Worm (Caenorhabditis elegans): ENCODE results near the gene F47B10.3.
A peak's percentile ranks its signal among the peaks of the same experiment; 100 is the strongest.

F47B10.3 gene

DNA sequence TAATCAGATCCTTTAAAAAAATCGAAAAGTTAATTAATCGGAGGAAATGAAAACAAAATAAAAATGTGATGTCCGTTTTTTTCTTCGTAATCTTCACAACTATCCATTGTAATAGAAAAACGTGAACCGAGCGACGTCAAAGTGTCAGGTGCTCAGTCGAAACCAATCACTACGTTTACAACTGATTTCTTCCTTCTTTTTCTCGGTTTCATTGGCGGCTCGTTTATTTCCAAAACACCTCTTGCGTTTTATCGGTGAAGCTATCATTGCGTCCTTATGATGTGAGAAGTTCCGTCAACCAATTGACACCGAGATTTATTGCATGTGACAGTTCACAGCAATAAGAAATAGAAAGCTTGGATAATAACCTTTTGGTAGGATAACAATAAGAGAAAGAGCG lies 38.7 kb upstream of the F47B10.3 start:
- TF ChIP-seq ceh-44 (GFP tag; IDR thresholded peaks at IDR 0.05) (no peak), F26F4.8 (GFP tag; conservative IDR thresholded peaks at IDR 0.05) (no peak), daf-16 (GFP tag; optimal IDR thresholded peaks at IDR 0.05) (peak in 1 of 2 experiments; percentile 84), daf-16 (tag; optimal IDR thresholded peaks at IDR 0.05) (no peak), Y75B8A.6 (GFP tag; IDR thresholded peaks at IDR 0.05) (no peak), nhr-11 (tag; optimal IDR thresholded peaks at IDR 0.05) (peak; percentile 48), mdt-29 (GFP tag; IDR thresholded peaks at IDR 0.05) (no peak)

DNA sequence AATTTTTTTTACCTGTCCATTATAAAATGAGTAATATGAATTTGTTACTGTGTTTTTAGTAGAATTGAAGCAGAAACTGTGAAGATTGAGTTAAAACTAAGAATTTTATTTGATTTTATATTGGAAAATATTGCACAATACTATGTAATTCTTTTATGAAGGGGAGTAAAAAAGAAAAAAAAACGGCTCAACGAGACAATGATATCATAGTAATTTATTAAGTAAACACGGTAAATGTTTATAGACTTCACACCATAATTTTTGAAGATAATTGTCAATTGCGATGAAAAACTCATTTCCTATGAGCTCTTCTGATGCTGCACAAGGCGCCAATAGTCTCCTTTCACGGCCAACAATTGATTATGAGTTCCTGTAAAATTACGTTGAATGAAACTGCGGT lies 32.8 kb upstream of the F47B10.3 start, which contains the start of gene pgp-5:
Gene pgp-5 (minus strand): TSS at position 87 of the 400 bp plus-strand sequence.
- no peak for TF ChIP-seq egl-27 (tag; optimal IDR thresholded peaks at IDR 0.05)
- TF ChIP-seq dve-1 (tag; optimal IDR thresholded peaks at IDR 0.05; ENCODE audit: insufficient read depth): no peak
- TF ChIP-seq unc-62 (GFP tag; optimal IDR thresholded peaks at IDR 0.05 in 1 of 2): peak in 1 of 2 experiments; percentile 95
- no peak for TF ChIP-seq unc-62 (tag; optimal IDR thresholded peaks at IDR 0.05)
- peak; percentile 81 for TF ChIP-seq zip-2 (tag; optimal IDR thresholded peaks at IDR 0.05)
- no peak for TF ChIP-seq madf-9 (GFP tag; conservative IDR thresholded peaks at IDR 0.05)

DNA sequence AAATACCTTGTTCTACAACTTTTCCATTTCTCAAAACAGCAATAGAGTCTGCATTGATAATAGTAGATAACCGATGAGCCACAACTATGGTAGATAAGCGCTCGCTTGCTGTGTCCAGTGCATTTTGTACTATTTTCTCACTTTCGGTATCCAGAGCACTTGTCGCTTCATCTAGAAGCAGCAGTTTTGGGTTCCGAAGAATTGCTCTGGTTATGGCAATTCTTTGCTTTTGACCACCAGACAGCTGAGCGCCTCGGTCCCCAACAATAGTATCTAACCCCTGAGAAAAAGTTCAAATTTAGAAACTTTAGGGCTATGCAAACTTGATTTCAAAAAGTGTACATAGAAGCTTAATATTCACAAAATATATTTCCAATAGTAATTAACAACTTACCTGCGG lies 32.4 kb upstream of the F47B10.3 start:
- peak; percentile 56 for TF ChIP-seq aha-1 (tag)
- 0 out of 2 replicates have a peak, but pooled peaks have one; percentile 52 for TF ChIP-seq tag-97 (GFP tag; IDR thresholded peaks at IDR 0.05)
- TF ChIP-seq vab-7 (GFP tag; IDR thresholded peaks at IDR 0.05): no peak

DNA sequence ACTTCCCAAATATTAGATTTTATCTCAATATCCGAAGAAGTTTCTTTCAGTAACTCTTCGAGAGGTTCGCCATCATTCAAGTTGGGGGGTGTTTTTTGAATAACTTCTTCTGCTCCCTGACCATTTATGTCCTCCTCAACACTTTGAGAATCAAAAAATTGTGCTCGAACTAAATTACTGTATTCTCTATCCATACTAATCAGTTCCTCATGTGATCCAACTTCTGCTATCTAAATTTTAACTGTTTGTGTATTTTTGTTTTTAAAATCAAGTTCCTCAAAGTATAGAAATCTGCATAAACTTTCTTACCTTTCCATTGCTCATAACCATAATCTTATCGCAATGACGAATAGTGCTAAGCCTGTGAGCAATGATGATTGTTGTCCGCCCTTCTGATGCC lies 30.3 kb upstream of the F47B10.3 start:
- TF ChIP-seq unc-62 (GFP tag; optimal IDR thresholded peaks at IDR 0.05 in 1 of 2) (peak in 1 of 2 experiments; percentile 98), unc-62 (tag; optimal IDR thresholded peaks at IDR 0.05) (no peak), lim-7 (GFP tag; IDR thresholded peaks at IDR 0.05) (no peak)

DNA sequence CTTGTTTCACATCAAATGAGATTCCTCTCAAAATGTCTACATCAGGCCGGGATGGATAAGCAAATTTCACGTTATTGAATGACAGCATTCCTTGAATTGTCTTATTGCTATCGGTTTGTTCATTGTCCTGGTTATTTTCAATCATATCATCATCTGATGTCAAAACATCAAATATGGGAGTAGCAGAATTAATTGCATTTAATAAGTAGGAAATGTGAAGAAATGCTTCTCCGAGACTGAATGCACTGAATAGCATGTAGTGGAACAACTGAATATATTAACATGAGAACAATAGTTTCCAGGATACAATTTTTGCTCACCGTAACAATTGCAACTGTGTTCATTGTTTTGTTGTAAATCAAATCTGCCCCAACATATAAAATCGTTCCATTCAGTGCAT lies 29.4 kb upstream of the F47B10.3 start:
- TF ChIP-seq unc-62 (GFP tag; optimal IDR thresholded peaks at IDR 0.05 in 1 of 2): peak in 1 of 2 experiments; percentile 81
- TF ChIP-seq unc-62 (tag; optimal IDR thresholded peaks at IDR 0.05): no peak
- no peak for TF ChIP-seq ceh-82 (tag; optimal IDR thresholded peaks at IDR 0.05)
- no peak for TF ChIP-seq dmd-6 (GFP tag; IDR thresholded peaks at IDR 0.05)
- peak; percentile 96 for TF ChIP-seq aha-1 (tag)

DNA sequence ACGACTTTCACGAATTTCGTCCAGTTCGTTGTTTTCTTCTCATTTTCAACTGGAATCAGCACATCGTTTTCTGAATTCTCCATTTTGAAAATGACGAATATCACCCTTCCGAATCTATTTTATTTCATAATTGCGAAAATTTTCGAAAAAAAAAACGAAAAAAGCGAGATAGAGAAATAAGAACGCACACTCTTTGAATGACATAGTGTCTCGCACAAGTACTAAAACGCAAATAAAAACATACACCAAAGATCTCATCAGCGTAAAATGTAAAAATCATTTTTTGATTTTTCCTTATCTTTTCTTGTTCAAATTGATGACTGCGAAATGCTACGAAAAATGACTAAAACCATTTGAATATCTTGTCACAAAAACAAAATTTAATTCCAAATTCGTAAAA lies 27.7 kb upstream of the F47B10.3 start, which contains the start of gene pgp-8:
Gene pgp-8 (minus strand): TSS at position 101 of the 400 bp plus-strand sequence.
- no peak for TF ChIP-seq unc-39 (tag; optimal IDR thresholded peaks at IDR 0.05)
- TF ChIP-seq dmd-6 (GFP tag; IDR thresholded peaks at IDR 0.05): peak; percentile 39
- TF ChIP-seq mdt-29 (GFP tag; IDR thresholded peaks at IDR 0.05): no peak
- TF ChIP-seq dmd-9 (GFP tag; IDR thresholded peaks at IDR 0.05): no peak

DNA sequence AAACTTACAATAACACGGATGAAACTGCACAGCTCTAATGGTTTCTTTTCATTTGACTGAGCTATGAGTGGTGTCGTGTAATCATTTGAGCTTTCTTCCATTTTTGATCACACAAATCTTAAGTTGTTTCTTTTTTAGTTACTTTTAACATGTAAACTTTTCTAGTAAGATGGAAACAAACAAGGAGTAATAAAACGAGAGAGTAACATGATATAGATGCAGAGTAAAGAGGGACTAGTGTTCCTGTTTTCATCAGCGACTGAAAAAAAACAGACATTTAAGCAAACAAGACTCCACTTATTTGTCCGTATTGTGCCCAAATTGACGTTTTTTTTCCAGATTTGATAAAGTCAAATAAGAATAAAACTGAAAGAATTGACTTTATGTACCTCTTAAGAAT lies 21.9 kb upstream of the F47B10.3 start, which contains the start of gene pgp-7:
Gene pgp-7 (minus strand): TSS at position 101 of the 400 bp plus-strand sequence.
- TF ChIP-seq unc-62 (GFP tag; optimal IDR thresholded peaks at IDR 0.05 in 1 of 2) (peak in 1 of 2 experiments; percentile 20), unc-62 (tag; optimal IDR thresholded peaks at IDR 0.05) (no peak), nhr-48 (tag; optimal IDR thresholded peaks at IDR 0.05) (no peak)

DNA sequence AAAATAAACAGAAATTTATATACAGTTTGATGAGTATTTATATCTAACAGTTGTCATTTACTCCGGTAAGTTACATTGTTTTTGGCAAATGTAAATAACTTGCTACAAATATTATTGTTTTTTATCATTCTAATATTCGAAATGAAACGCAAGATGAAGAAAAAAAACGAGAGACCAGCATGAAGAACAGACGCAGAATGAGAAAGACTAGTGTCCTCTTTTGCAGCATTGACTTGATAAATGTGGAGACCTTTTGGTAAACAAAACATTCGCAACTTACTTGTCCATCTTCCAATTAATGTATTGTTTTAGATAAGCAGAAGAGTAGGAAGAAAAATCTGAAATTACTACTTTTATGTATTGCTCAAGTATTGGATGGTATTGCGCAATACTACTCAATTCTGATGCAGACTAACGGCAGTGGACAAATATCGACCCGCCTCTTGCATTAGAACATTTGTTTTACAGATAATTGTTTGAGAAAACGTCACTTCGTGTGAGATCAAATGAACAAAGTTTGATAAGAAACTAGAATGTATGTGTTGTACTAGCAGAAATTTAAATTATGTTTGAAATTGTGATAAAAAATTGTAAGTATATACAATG lies 14.7 kb upstream of the F47B10.3 start, which contains the start of gene pgp-6:
Gene pgp-6 (minus strand): TSS at position 288 of the 606 bp plus-strand sequence.
- TF ChIP-seq madf-5 (GFP tag; IDR thresholded peaks at IDR 0.05) (no peak), aha-1 (tag) (peak; percentile 80), unc-62 (GFP tag; optimal IDR thresholded peaks at IDR 0.05 in 1 of 2) (peak in 1 of 2 experiments; percentile 69), unc-62 (tag; optimal IDR thresholded peaks at IDR 0.05) (no peak), pqm-1 (tag; optimal IDR thresholded peaks at IDR 0.05) (peak; percentile 72), mxl-2 (GFP tag; conservative IDR thresholded peaks at IDR 0.05) (no peak), daf-16 (GFP tag; optimal IDR thresholded peaks at IDR 0.05) (no peak), daf-16 (tag; optimal IDR thresholded peaks at IDR 0.05) (peak; percentile 84), nhr-28 (tag; optimal IDR thresholded peaks at IDR 0.05) (peak; percentile 55), nhr-77 (tag; optimal IDR thresholded peaks at IDR 0.05) (no peak), zip-2 (tag; optimal IDR thresholded peaks at IDR 0.05) (peak; percentile 89)

Data from whole organism, L4 larva.